Worm (Caenorhabditis elegans) whole organism, young adult: Measurements from ENCODE around the gene T26C12.2.

Experiments
- F33H1.4 ChIP-seq: fragments of 200-800 bp; sonication (Bioruptor generic); IDR thresholded peaks from 2 replicates; pipeline ENCODE4 v1.3.6; 2022; ENCODE audit warnings: missing genetic modification reagents, missing genetic modification characterization, missing compliant biosample characterization
- F49E8.2 ChIP-seq: sonication (generic microtip); optimal IDR thresholded peaks from 3 replicates; lab custom pipeline; 2017; ENCODE audit warnings: missing genetic modification characterization, mild to moderate bottlenecking, missing compliant biosample characterization, antibody characterized with exemption, moderate library complexity; ENCODE audit not compliant: insufficient read depth
- F57C9.4 ChIP-seq: sonication (generic microtip); optimal IDR thresholded peaks from 2 replicates; lab custom pipeline; 2017; ENCODE audit warnings: mild to moderate bottlenecking, missing genetic modification characterization, missing compliant biosample characterization
- Y67H2A.10 ChIP-seq: fragments of 200-800 bp; sonication (Bioruptor generic); conservative IDR thresholded peaks from 2 replicates; pipeline ENCODE4 v1.3.6; 2022; ENCODE audit warnings: missing genetic modification reagents, missing genetic modification characterization, missing compliant biosample characterization
- athp-1 ChIP-seq: sonication (generic microtip); optimal IDR thresholded peaks from 2 replicates; lab custom pipeline; 2017; ENCODE audit warnings: mild to moderate bottlenecking, missing genetic modification characterization, missing compliant biosample characterization
- ceh-79 ChIP-seq: sonication (generic microtip); optimal IDR thresholded peaks from 2 replicates; lab custom pipeline; 2017; ENCODE audit warnings: mild to moderate bottlenecking, missing genetic modification characterization, missing compliant biosample characterization
- hlh-12 ChIP-seq: sonication (generic microtip); optimal IDR thresholded peaks from 2 replicates; lab custom pipeline; 2016; ENCODE audit warnings: missing genetic modification characterization, missing compliant biosample characterization
- nfya-1 ChIP-seq: sonication (generic microtip); optimal IDR thresholded peaks from 2 replicates; lab custom pipeline; 2017; ENCODE audit warnings: antibody characterized with exemption, missing compliant biosample characterization, missing genetic modification characterization, borderline replicate concordance; ENCODE audit not compliant: insufficient read depth
- nhr-90 ChIP-seq: sonication (generic microtip); optimal IDR thresholded peaks from 2 replicates; lab custom pipeline; 2016; ENCODE audit warnings: missing genotype, mild to moderate bottlenecking, missing genetic modification characterization, missing compliant biosample characterization
- pha-4 ChIP-seq: fragments of 150-350 bp; sonication (generic microtip); optimal IDR thresholded peaks from 2 replicates; lab custom pipeline; 2014; ENCODE audit warnings: missing biosample characterization, missing genetic modification reagents, missing genetic modification characterization
- snpc-4 ChIP-seq, 5 experiments: fragments of 150-350 bp in 1 of 5; sonication (generic microtip) in 4 of 5; optimal IDR thresholded peaks; 2 replicates each; lab custom pipeline; 2014 to 2018; ENCODE audit warnings: missing genetic modification characterization in 5 of 5, missing biosample characterization in 3 of 5, antibody characterized with exemption in 2 of 5, mild to moderate bottlenecking in 2 of 5, missing compliant biosample characterization in 2 of 5, missing genotype in 2 of 5, moderate library complexity in 2 of 5, missing genetic modification reagents in 1 of 5
- sptf-2 ChIP-seq: fragments of 200-800 bp; sonication (Bioruptor generic); optimal IDR thresholded peaks from 2 replicates; lab custom pipeline; 2018; ENCODE audit warnings: mild to moderate bottlenecking, missing genetic modification characterization, missing compliant biosample characterization
- ztf-6 ChIP-seq: fragments of 200-800 bp; sonication (Bioruptor generic); IDR thresholded peaks from 2 replicates; pipeline ENCODE4 v1.3.6; 2022; ENCODE audit warnings: missing genetic modification reagents, missing genetic modification characterization, missing compliant biosample characterization

DNA sequence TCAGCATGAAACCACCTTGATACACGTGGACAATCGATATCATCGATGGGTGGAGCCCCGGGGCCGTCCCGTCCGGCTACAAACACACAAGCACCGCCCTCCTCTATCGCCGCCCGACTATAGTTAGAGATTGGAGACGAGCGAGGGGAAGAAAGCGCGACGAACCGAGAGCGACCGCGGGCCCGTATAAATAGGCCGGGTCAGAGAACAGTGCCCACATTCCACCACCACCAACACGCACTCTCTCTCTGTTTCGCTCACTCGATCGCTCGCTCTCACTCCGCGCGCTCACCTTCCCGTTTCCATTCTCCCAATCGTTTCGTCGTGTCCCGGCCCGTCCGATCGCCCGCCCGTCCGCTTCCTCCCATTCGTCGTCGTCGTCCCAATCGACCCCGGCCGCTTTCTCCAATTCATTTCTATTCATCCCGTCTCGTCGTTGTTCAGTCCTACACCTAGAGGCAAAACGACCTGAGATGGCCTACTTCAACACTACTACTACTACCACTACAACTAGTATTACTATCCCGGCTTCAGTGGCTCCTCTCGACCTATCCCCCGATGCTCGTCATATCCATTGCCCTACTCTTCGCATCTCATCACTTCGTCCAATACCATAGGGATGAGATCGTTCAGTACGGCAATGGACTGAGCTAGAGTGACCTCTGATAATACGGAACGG is 32.7 kb downstream of the T26C12.2 start:
- TF ChIP-seq nfya-1 (tag; lab: Kevin White, UChicago) (no peak), hlh-12 (tag; lab: Kevin White, UChicago) (no peak), pha-4 (tag; lab: Kevin White, UChicago) (no peak), F33H1.4 (GFP tag; lab: Robert Waterston, UW) (no peak), ceh-79 (tag; lab: Kevin White, UChicago) (no peak), athp-1 (tag; lab: Kevin White, UChicago) (no peak), snpc-4 (GFP tag; optimal IDR thresholded peaks at IDR 0.05; lab: Kevin White, UChicago) (no peak), snpc-4 (tag; optimal IDR thresholded peaks at IDR 0.05; lab: Kevin White, UChicago) (peak in 1 of 4 experiments; percentile 32), Y67H2A.10 (GFP tag; lab: Robert Waterston, UW) (no peak), sptf-2 (GFP tag; lab: Kevin White, UChicago) (no peak), ztf-6 (no peak), F57C9.4 (tag; lab: Kevin White, UChicago) (peak; percentile 2), nhr-90 (tag; lab: Kevin White, UChicago) (no peak), F49E8.2 (no peak)
